Fruit fly (Drosophila melanogaster) whole organism, embryonic: ENCODE measurements around the gene Src64B.
A peak's percentile ranks its signal among the peaks of the same experiment; 100 is the strongest.

Experiments used
- Bdp1 ChIP-seq: fragments of 200-800 bp; sonication (Bioruptor generic); optimal IDR thresholded peaks from 3 replicates; lab custom pipeline; 2016; ENCODE audit warnings: missing biosample characterization, missing genetic modification characterization
- Blimp-1 ChIP-seq: fragments of 200-800 bp; sonication (Bioruptor generic); optimal IDR thresholded peaks from 3 replicates; lab custom pipeline; 2018; ENCODE audit warnings: missing biosample characterization, missing genetic modification characterization, mild to moderate bottlenecking, moderate library complexity, missing genetic modification reagents
- C15 ChIP-seq: fragments of 200-800 bp; sonication (Bioruptor generic); IDR thresholded peaks from 3 replicates; pipeline ENCODE4 v1.3.6; 2022; ENCODE audit warnings: missing biosample characterization, missing genetic modification characterization
- CG10366 ChIP-seq: fragments of 200-800 bp; sonication (Bioruptor generic); IDR thresholded peaks from 2 replicates; pipeline ENCODE4 v1.3.6; 2022; ENCODE audit warnings: missing biosample characterization, missing genetic modification characterization
- CG11456 ChIP-seq: fragments of 200-800 bp; sonication (Bioruptor generic); IDR thresholded peaks from 3 replicates; pipeline ENCODE4 v1.3.6; 2022; ENCODE audit warnings: missing biosample characterization, missing genetic modification characterization
- CG12104 ChIP-seq: fragments of 200-800 bp; sonication (Bioruptor generic); optimal IDR thresholded peaks from 3 replicates; lab custom pipeline; 2016; ENCODE audit warnings: missing biosample characterization, missing genetic modification characterization
- CG14441 ChIP-seq: fragments of 200-800 bp; sonication (Bioruptor generic); IDR thresholded peaks from 2 replicates; pipeline ENCODE4 v1.3.6; 2022; ENCODE audit warnings: missing biosample characterization, missing genetic modification characterization
- CG15514 ChIP-seq: fragments of 200-800 bp; sonication (Bioruptor generic); optimal IDR thresholded peaks from 3 replicates; lab custom pipeline; 2017; ENCODE audit warnings: missing biosample characterization, missing genetic modification characterization, mild to moderate bottlenecking, moderate library complexity, missing genetic modification reagents
- CG18476 ChIP-seq: fragments of 200-800 bp; sonication (Bioruptor generic); optimal IDR thresholded peaks from 2 replicates; lab custom pipeline; 2016; ENCODE audit warnings: missing biosample characterization, mild to moderate bottlenecking, missing genetic modification characterization
- CG31441 ChIP-seq: fragments of 200-800 bp; sonication (Bioruptor generic); IDR thresholded peaks from 2 replicates; pipeline ENCODE4 v1.3.6; 2022; ENCODE audit warnings: missing biosample characterization, missing genetic modification characterization
- CG3163 ChIP-seq: fragments of 200-800 bp; sonication (Bioruptor generic); optimal IDR thresholded peaks from 3 replicates; lab custom pipeline; 2016; ENCODE audit warnings: missing biosample characterization, missing genetic modification characterization
- CG32532 ChIP-seq: fragments of 200-800 bp; sonication (Bioruptor generic); IDR thresholded peaks from 2 replicates; pipeline ENCODE4 v1.3.6; 2022; ENCODE audit warnings: missing biosample characterization, missing genetic modification characterization
- CG3407 ChIP-seq: fragments of 200-800 bp; sonication (Bioruptor generic); optimal IDR thresholded peaks from 2 replicates; lab custom pipeline; 2018; ENCODE audit warnings: missing biosample characterization, mild to moderate bottlenecking, missing genetic modification characterization
- CG34224 ChIP-seq: fragments of 200-800 bp; sonication (Bioruptor generic); IDR thresholded peaks from 3 replicates; pipeline ENCODE4 v1.3.6; 2022; ENCODE audit warnings: missing biosample characterization, missing genetic modification characterization; ENCODE audit not compliant: partially characterized antibody
- CG4360 ChIP-seq: fragments of 200-800 bp; sonication (Bioruptor generic); IDR thresholded peaks from 2 replicates; pipeline ENCODE4 v1.3.6; 2022; ENCODE audit warnings: missing biosample characterization, missing genetic modification characterization
- CG4730 ChIP-seq: fragments of 200-800 bp; sonication (Bioruptor generic); IDR thresholded peaks from 2 replicates; pipeline ENCODE4 v1.3.6; 2022; ENCODE audit warnings: missing biosample characterization, missing genetic modification characterization
- CG6254 ChIP-seq: fragments of 200-800 bp; sonication (Bioruptor generic); optimal IDR thresholded peaks from 3 replicates; lab custom pipeline; 2017; ENCODE audit warnings: mild to moderate bottlenecking, missing biosample characterization, missing genetic modification reagents, missing genetic modification characterization
- CG8290 ChIP-seq, 3 experiments: fragments of 200-800 bp; sonication (Bioruptor generic); optimal IDR thresholded peaks; 2 replicates each; lab custom pipeline; 2016 to 2019; ENCODE audit warnings: missing biosample characterization in 3 of 3, missing genetic modification characterization in 3 of 3, mild to moderate bottlenecking in 2 of 3, moderate library complexity in 1 of 3
- CG9932 ChIP-seq: fragments of 200-800 bp; sonication (Bioruptor generic); IDR thresholded peaks from 2 replicates; pipeline ENCODE4 v1.3.6; 2022; ENCODE audit warnings: missing biosample characterization, missing genetic modification characterization
- Dek ChIP-seq: fragments of 200-800 bp; sonication (Bioruptor generic); optimal IDR thresholded peaks from 3 replicates; lab custom pipeline; 2019; ENCODE audit warnings: missing biosample characterization, mild to moderate bottlenecking, missing genetic modification characterization, moderate library complexity
- Dip3 ChIP-seq: fragments of 200-800 bp; sonication (Bioruptor generic); optimal IDR thresholded peaks from 3 replicates; lab custom pipeline; 2016; ENCODE audit warnings: missing biosample characterization, missing genetic modification characterization
- Hr78 ChIP-seq, 2 experiments: fragments of 200-800 bp in 1 of 2; fragments of >200 bp in 1 of 2; sonication (Bioruptor generic) in 1 of 2; optimal IDR thresholded peaks; 2 replicates each; lab custom pipeline; 2017 to 2019; ENCODE audit warnings: missing biosample characterization in 2 of 2, missing genetic modification characterization in 2 of 2, mild to moderate bottlenecking in 1 of 2, moderate library complexity in 1 of 2
- Jarid2 ChIP-seq: fragments of 200-800 bp; sonication (Bioruptor generic); optimal IDR thresholded peaks from 3 replicates; lab custom pipeline; 2017; ENCODE audit warnings: mild to moderate bottlenecking, missing biosample characterization, missing genetic modification reagents, missing genetic modification characterization
- Lhr ChIP-seq: fragments of 200-800 bp; sonication (Bioruptor generic); optimal IDR thresholded peaks from 3 replicates; lab custom pipeline; 2017; ENCODE audit warnings: mild to moderate bottlenecking, missing biosample characterization, missing genetic modification reagents, missing genetic modification characterization
- Mes4 ChIP-seq: fragments of 200-800 bp; sonication (Bioruptor generic); optimal IDR thresholded peaks from 2 replicates; lab custom pipeline; 2016; ENCODE audit warnings: missing biosample characterization, missing genetic modification characterization
- Sry-β ChIP-seq: fragments of 200-800 bp; sonication (Bioruptor generic); optimal IDR thresholded peaks from 2 replicates; lab custom pipeline; 2018; ENCODE audit warnings: missing biosample characterization, mild to moderate bottlenecking, missing genetic modification characterization, moderate library complexity
- Trl ChIP-seq, 3 experiments: fragments of >200 bp in 2 of 3; fragments of 200-800 bp in 1 of 3; sonication (Bioruptor generic) in 1 of 3; optimal IDR thresholded peaks; 2 replicates in 1 of 3; 3 replicates in 2 of 3; lab custom pipeline; 2016 to 2017; ENCODE audit warnings: missing biosample characterization in 1 of 3, missing genetic modification characterization in 1 of 3
- ap ChIP-seq: fragments of 200-800 bp; sonication (Bioruptor generic); IDR thresholded peaks from 2 replicates; pipeline ENCODE4 v1.3.6; 2022; ENCODE audit warnings: missing biosample characterization, missing genetic modification characterization
- ara ChIP-seq: fragments of 200-800 bp; sonication (Bioruptor generic); IDR thresholded peaks from 2 replicates; pipeline ENCODE4 v1.3.6; 2022; ENCODE audit warnings: missing biosample characterization, missing genetic modification characterization
- bsh ChIP-seq, 2 experiments: fragments of 200-800 bp; sonication (Bioruptor generic); optimal IDR thresholded peaks; 2 replicates each; lab custom pipeline; 2017 to 2018; ENCODE audit warnings: mild to moderate bottlenecking in 2 of 2, missing biosample characterization in 2 of 2, missing genetic modification characterization in 2 of 2, moderate library complexity in 1 of 2
- cato ChIP-seq: fragments of 200-800 bp; sonication (Bioruptor generic); optimal IDR thresholded peaks from 2 replicates; lab custom pipeline; 2016; ENCODE audit warnings: missing biosample characterization, missing genetic modification characterization, borderline replicate concordance
- chm ChIP-seq: fragments of 200-800 bp; sonication (Bioruptor generic); IDR thresholded peaks from 2 replicates; pipeline ENCODE4 v1.3.6; 2022; ENCODE audit warnings: missing biosample characterization, missing genetic modification characterization
- crol ChIP-seq: fragments of 200-800 bp; sonication (Bioruptor generic); IDR thresholded peaks from 2 replicates; pipeline ENCODE4 v1.3.6; 2022; ENCODE audit warnings: missing biosample characterization, missing genetic modification characterization
- ewg ChIP-seq: fragments of 200-800 bp; sonication (Bioruptor generic); optimal IDR thresholded peaks from 3 replicates; lab custom pipeline; 2017; ENCODE audit warnings: mild to moderate bottlenecking, missing biosample characterization, missing genetic modification reagents, missing genetic modification characterization
- gcm ChIP-seq: fragments of 200-800 bp; sonication (Bioruptor generic); optimal IDR thresholded peaks from 2 replicates; lab custom pipeline; 2019; ENCODE audit warnings: missing biosample characterization, mild to moderate bottlenecking, missing genetic modification characterization, moderate library complexity
- hbn ChIP-seq: fragments of 200-800 bp; sonication (Bioruptor generic); IDR thresholded peaks from 2 replicates; pipeline ENCODE4 v1.3.6; 2022; ENCODE audit warnings: missing biosample characterization, missing genetic modification characterization; ENCODE audit not compliant: partially characterized antibody
- her ChIP-seq: fragments of 200-800 bp; sonication (Bioruptor generic); optimal IDR thresholded peaks from 2 replicates; lab custom pipeline; 2016; ENCODE audit warnings: missing biosample characterization, missing genetic modification characterization
- inv ChIP-seq: fragments of 200-800 bp; sonication (Bioruptor generic); IDR thresholded peaks from 2 replicates; pipeline ENCODE4 v1.3.6; 2022; ENCODE audit warnings: missing biosample characterization, missing genetic modification characterization; ENCODE audit not compliant: partially characterized antibody
- lab ChIP-seq: fragments of 200-800 bp; sonication (Bioruptor generic); optimal IDR thresholded peaks from 3 replicates; lab custom pipeline; 2017; ENCODE audit warnings: missing biosample characterization, missing genetic modification characterization, mild to moderate bottlenecking, moderate library complexity, missing genetic modification reagents
- mld ChIP-seq: fragments of 200-800 bp; sonication (Bioruptor generic); IDR thresholded peaks from 3 replicates; pipeline ENCODE4 v1.3.6; 2022; ENCODE audit warnings: missing biosample characterization, missing genetic modification characterization; ENCODE audit not compliant: partially characterized antibody
- nerfin-1 ChIP-seq: fragments of 200-800 bp; sonication (Bioruptor generic); optimal IDR thresholded peaks from 3 replicates; lab custom pipeline; 2019; ENCODE audit warnings: missing biosample characterization, mild to moderate bottlenecking, missing genetic modification characterization, moderate library complexity
- oc ChIP-seq: fragments of 200-800 bp; sonication (Bioruptor generic); optimal IDR thresholded peaks from 2 replicates; lab custom pipeline; 2018; ENCODE audit warnings: missing biosample characterization, mild to moderate bottlenecking, missing genetic modification characterization, moderate library complexity
- otp ChIP-seq: fragments of 200-800 bp; sonication (Bioruptor generic); IDR thresholded peaks from 3 replicates; pipeline ENCODE4, ENCODE4 v1.3.6; 2022; ENCODE audit warnings: missing biosample characterization, missing genetic modification characterization
- phol ChIP-seq: fragments of 200-800 bp; sonication (Bioruptor generic); optimal IDR thresholded peaks from 3 replicates; lab custom pipeline; 2018; ENCODE audit warnings: missing biosample characterization, mild to moderate bottlenecking, missing genetic modification characterization, moderate library complexity
- row ChIP-seq: fragments of 200-800 bp; sonication (Bioruptor generic); IDR thresholded peaks from 3 replicates; pipeline ENCODE4 v1.3.6; 2022; ENCODE audit warnings: missing biosample characterization, missing genetic modification characterization
- sens ChIP-seq: fragments of 200-800 bp; sonication (Bioruptor generic); peaks from one replicate; lab custom pipeline; 2016; ENCODE audit warnings: missing biosample characterization, missing genetic modification characterization
- tna ChIP-seq: fragments of 200-800 bp; sonication (Bioruptor generic); IDR thresholded peaks from 2 replicates; pipeline ENCODE4 v1.3.6; 2022; ENCODE audit warnings: missing biosample characterization, missing genetic modification characterization; ENCODE audit not compliant: partially characterized antibody
- tx ChIP-seq: fragments of 200-800 bp; sonication (Bioruptor generic); optimal IDR thresholded peaks from 2 replicates; lab custom pipeline; 2016; ENCODE audit warnings: missing biosample characterization, missing genetic modification characterization
- unpg ChIP-seq: fragments of 200-800 bp; sonication (Bioruptor generic); optimal IDR thresholded peaks from 3 replicates; lab custom pipeline; 2018; ENCODE audit warnings: missing biosample characterization, mild to moderate bottlenecking, missing genetic modification characterization, moderate library complexity

The Src64B gene

dm6 chr3L:4543807-4544197 lies 82.2 kb downstream of the Src64B start (continued):
- TF ChIP-seq Trl (optimal IDR thresholded peaks at IDR 0.05; lab: Kevin White, UChicago) (no peak), Trl (GFP tag; optimal IDR thresholded peaks at IDR 0.05; lab: Kevin White, UChicago) (no peak), lab (GFP tag; lab: Kevin White, UChicago) (peak; percentile 21), ewg (GFP tag; lab: Kevin White, UChicago) (no peak), Dek (no peak), crol (GFP tag; lab: Robert Waterston, UW) (peak; percentile 86), CG6254 (GFP tag; lab: Kevin White, UChicago) (no peak), Jarid2 (GFP tag; lab: Kevin White, UChicago) (no peak), Hr78 (GFP tag; optimal IDR thresholded peaks at IDR 0.05; lab: Kevin White, UChicago) (peak in 1 of 2 experiments; percentile 33), CG31441 (GFP tag; lab: Robert Waterston, UW) (no peak), CG4360 (no peak), CG32532 (GFP tag; lab: Robert Waterston, UW) (0 out of 2 replicates have a peak, but pooled peaks have one; percentile 13), inv (no peak), CG3407 (GFP tag; lab: Kevin White, UChicago) (no peak), CG9932 (0 out of 2 replicates have a peak, but pooled peaks have one; percentile 19), CG18476 (GFP tag; lab: Kevin White, UChicago) (no peak), Lhr (no peak), Dip3 (GFP tag; lab: Kevin White, UChicago) (no peak), tx (no peak), hbn (GFP tag; lab: Robert Waterston, UW) (no peak), Sry-β (no peak), phol (no peak), CG12104 (GFP tag; lab: Kevin White, UChicago) (no peak), Bdp1 (GFP tag; lab: Kevin White, UChicago) (no peak), row (GFP tag; lab: Robert Waterston, UW) (no peak), CG3163 (no peak), chm (peak; percentile 53; the same call in 1 of the 2 replicates), gcm (no peak), CG8290 (GFP tag; optimal IDR thresholded peaks at IDR 0.05; lab: Kevin White, UChicago) (no peak), CG8290 (tag; optimal IDR thresholded peaks at IDR 0.05; lab: Kevin White, UChicago) (peak in 1 of 2 experiments; percentile 24), CG34224 (GFP tag; lab: Robert Waterston, UW) (no peak), sens (no peak), her (no peak), mld (no peak), unpg (no peak), CG14441 (GFP tag; lab: Robert Waterston, UW) (0 out of 2 replicates have a peak, but pooled peaks have one; percentile 14), Mes4 (no peak), Blimp-1 (GFP tag; lab: Kevin White, UChicago) (peak; percentile 50), ap (GFP tag; lab: Robert Waterston, UW) (no peak), CG11456 (GFP tag; lab: Robert Waterston, UW) (0 out of 3 replicates have a peak, but pooled peaks have one; percentile 32), cato (no peak), CG4730 (no peak), nerfin-1 (no peak), tna (GFP tag; lab: Robert Waterston, UW) (no peak), ara (GFP tag; lab: Robert Waterston, UW) (no peak), CG10366 (GFP tag; lab: Robert Waterston, UW) (no peak), CG15514 (GFP tag; lab: Kevin White, UChicago) (peak; percentile 3), oc (tag; lab: Kevin White, UChicago) (peak; percentile 13), bsh (GFP tag; optimal IDR thresholded peaks at IDR 0.05; lab: Kevin White, UChicago) (no peak), C15 (no peak), otp (GFP tag; lab: Robert Waterston, UW) (0 out of 3 replicates have a peak, but pooled peaks have one; percentile 39)
